Worm (Caenorhabditis elegans): ENCODE measurements around the gene asp-13.

Gene asp-13

ce11 chrV:8653080-8653821 lies 10.3 kb upstream of the asp-13 start (continued):
- TF ChIP-seq attf-4 (tag; optimal IDR thresholded peaks at IDR 0.05) (no peak), lin-1 (GFP tag; IDR thresholded peaks at IDR 0.05) (no peak), nhr-6 (tag; optimal IDR thresholded peaks at IDR 0.05) (no peak), nhr-25 (tag; optimal IDR thresholded peaks at IDR 0.05; ENCODE audit: borderline replicate concordance, insufficient read depth) (peak; percentile 68), cey-2 (tag; optimal IDR thresholded peaks at IDR 0.05; ENCODE audit: borderline replicate concordance, insufficient read depth) (no peak), lir-3 (tag; optimal IDR thresholded peaks at IDR 0.05) (no peak), lin-29 (GFP tag; IDR thresholded peaks at IDR 0.05) (no peak), hif-1 (tag; optimal IDR thresholded peaks at IDR 0.05) (peak; percentile 30 to 73), dve-1 (tag; optimal IDR thresholded peaks at IDR 0.05; ENCODE audit: insufficient read depth) (no peak), daf-12 (tag; optimal IDR thresholded peaks at IDR 0.05) (no peak), nhr-237 (tag; optimal IDR thresholded peaks at IDR 0.05) (no peak), nhr-111 (GFP tag; optimal IDR thresholded peaks at IDR 0.05) (no peak), lin-13 (GFP tag; optimal IDR thresholded peaks at IDR 0.05) (no peak), lim-7 (GFP tag; IDR thresholded peaks at IDR 0.05) (no peak), spr-1 (tag; optimal IDR thresholded peaks at IDR 0.05) (no peak), ZK546.5 (tag; optimal IDR thresholded peaks at IDR 0.05) (no peak), nhr-48 (tag; optimal IDR thresholded peaks at IDR 0.05) (peak; percentile 67), tra-1 (GFP tag; IDR thresholded peaks at IDR 0.05) (peak; percentile 89; the same call in 1 of the 2 replicates), F37D6.2 (tag; optimal IDR thresholded peaks at IDR 0.05) (no peak), F44E2.7 (GFP tag; IDR thresholded peaks at IDR 0.05) (no peak), fkh-10 (GFP tag; optimal IDR thresholded peaks at IDR 0.05) (no peak), unc-62 (GFP tag; optimal IDR thresholded peaks at IDR 0.05 in 1 of 2) (peak in 1 of 2 experiments; percentile 92), unc-62 (tag; optimal IDR thresholded peaks at IDR 0.05) (no peak), tag-97 (GFP tag; IDR thresholded peaks at IDR 0.05) (no peak), Y75B8A.6 (GFP tag; IDR thresholded peaks at IDR 0.05) (no peak), F26F4.8 (GFP tag; conservative IDR thresholded peaks at IDR 0.05) (no peak), hmg-1.1 (GFP tag; IDR thresholded peaks at IDR 0.05) (0 out of 2 replicates have a peak, but pooled peaks have one; percentile 13), mep-1 (tag; optimal IDR thresholded peaks at IDR 0.05) (no peak), zip-2 (tag; optimal IDR thresholded peaks at IDR 0.05) (no peak), nhr-28 (tag; optimal IDR thresholded peaks at IDR 0.05) (peak; percentile 61), aha-1 (tag) (peak; percentile 87), pqm-1 (tag; optimal IDR thresholded peaks at IDR 0.05) (no peak), mxl-2 (GFP tag; conservative IDR thresholded peaks at IDR 0.05) (0 out of 2 replicates have a peak, but pooled peaks have one; percentile 27), dmd-8 (GFP tag; IDR thresholded peaks at IDR 0.05) (no peak), Y5F2A.4 (GFP tag; optimal IDR thresholded peaks at IDR 0.05) (no peak), pha-4 (GFP tag; IDR thresholded peaks at IDR 0.05) (no peak), pha-4 (tag; optimal IDR thresholded peaks at IDR 0.05) (no peak), nhr-41 (GFP tag; IDR thresholded peaks at IDR 0.05) (no peak), madf-5 (GFP tag; IDR thresholded peaks at IDR 0.05) (no peak), zip-11 (GFP tag; IDR thresholded peaks at IDR 0.05) (no peak), ceh-20 (GFP tag; IDR thresholded peaks at IDR 0.05) (peak; percentile 91), skn-1 (tag; optimal IDR thresholded peaks at IDR 0.05) (no peak), ceh-62 (tag; optimal IDR thresholded peaks at IDR 0.05) (no peak), dmd-9 (GFP tag; IDR thresholded peaks at IDR 0.05) (no peak), ztf-7 (tag; optimal IDR thresholded peaks at IDR 0.05) (no peak), ces-1 (GFP tag; optimal IDR thresholded peaks at IDR 0.05) (no peak), aly-2 (tag; optimal IDR thresholded peaks at IDR 0.05) (no peak), snpc-4 (tag; optimal IDR thresholded peaks at IDR 0.05) (no peak), T20F7.1 (GFP tag; optimal IDR thresholded peaks at IDR 0.05) (no peak), duxl-1 (tag; optimal IDR thresholded peaks at IDR 0.05; ENCODE audit: poor library complexity) (no peak), hlh-30 (tag; optimal IDR thresholded peaks at IDR 0.05; ENCODE audit: insufficient read depth) (peak; percentile 10)
